Worm (Caenorhabditis elegans): ENCODE measurements around the gene F10G2.10.

- no peak for TF ChIP-seq nhr-25 (tag; optimal IDR thresholded peaks at IDR 0.05)
- no peak for TF ChIP-seq tbx-2 (tag; optimal IDR thresholded peaks at IDR 0.05)
- TF ChIP-seq ama-1 (optimal IDR thresholded peaks at IDR 0.05), result no peak
- no peak for TF ChIP-seq nhr-76 (tag; optimal IDR thresholded peaks at IDR 0.05)
- no peak for TF ChIP-seq ztf-4 (tag; optimal IDR thresholded peaks at IDR 0.05)
- no peak for TF ChIP-seq nhr-11 (tag; optimal IDR thresholded peaks at IDR 0.05)
- TF ChIP-seq sea-2 (GFP tag; optimal IDR thresholded peaks at IDR 0.05), result no peak
- TF ChIP-seq fkh-2 (tag; optimal IDR thresholded peaks at IDR 0.05), result no peak
- no peak for TF ChIP-seq pha-4 (tag; optimal IDR thresholded peaks at IDR 0.05)
Observed at ce11 chrV:7369578-7369977, 47.6 kb downstream of the F10G2.10 start, which contains the start of gene srj-14.

Data from whole organism, L3 larva.